Fruit fly (Drosophila melanogaster) whole organism, wandering third instar larva: Measurements from ENCODE around the gene TM9SF2.

ENCODE experiments used
- CG32264 ChIP-seq: fragments of 200-800 bp; sonication (Bioruptor generic); optimal IDR thresholded peaks from 2 replicates; lab custom pipeline; 2016; ENCODE audit warnings: missing biosample characterization, missing genetic modification characterization
- CG9705 ChIP-seq: fragments of 200-800 bp; sonication (Bioruptor generic); optimal IDR thresholded peaks from 2 replicates; lab custom pipeline; 2018; ENCODE audit warnings: missing biosample characterization, mild to moderate bottlenecking, missing genetic modification characterization
- CrebA ChIP-seq: fragments of 200-800 bp; sonication (Bioruptor generic); optimal IDR thresholded peaks from 2 replicates; lab custom pipeline; 2016; ENCODE audit warnings: missing biosample characterization, mild to moderate bottlenecking, missing genetic modification characterization, borderline replicate concordance
- Dfd ChIP-seq: fragments of >200 bp; optimal IDR thresholded peaks from 2 replicates; lab custom pipeline; 2017; ENCODE audit warnings: missing biosample characterization, missing genetic modification characterization
- HLH106 ChIP-seq: fragments of 200-800 bp; optimal IDR thresholded peaks from 3 replicates; lab custom pipeline; 2019; ENCODE audit warnings: missing biosample characterization, mild to moderate bottlenecking, missing genetic modification characterization, moderate library complexity
- Hr83 ChIP-seq: fragments of 200-300 bp; sonication (Bioruptor generic); optimal IDR thresholded peaks from 2 replicates; lab custom pipeline; 2016; ENCODE audit warnings: missing biosample characterization, mild to moderate bottlenecking, missing genetic modification characterization, moderate library complexity; ENCODE audit not compliant: poor library complexity, severe bottlenecking
- Jra ChIP-seq: sonication (Bioruptor generic); optimal IDR thresholded peaks from 2 replicates; lab custom pipeline; 2016; ENCODE audit warnings: missing biosample characterization, missing genetic modification characterization
- br ChIP-seq: fragments of 200-800 bp; sonication (Bioruptor generic); optimal IDR thresholded peaks from 2 replicates; lab custom pipeline; 2016; ENCODE audit warnings: missing biosample characterization, missing genetic modification characterization
- dsf ChIP-seq: sonication (Bioruptor generic); optimal IDR thresholded peaks from 2 replicates; lab custom pipeline; 2016; ENCODE audit warnings: missing biosample characterization, missing genetic modification characterization, borderline replicate concordance
- lola ChIP-seq: fragments of >200 bp; optimal IDR thresholded peaks from 2 replicates; lab custom pipeline; 2017; ENCODE audit warnings: missing biosample characterization, missing genetic modification characterization
- psq ChIP-seq: fragments of 200-800 bp; sonication (Bioruptor generic); optimal IDR thresholded peaks from 3 replicates; lab custom pipeline; 2017; ENCODE audit warnings: missing biosample characterization, mild to moderate bottlenecking, missing genetic modification characterization, moderate library complexity
- usp ChIP-seq: fragments of >200 bp; optimal IDR thresholded peaks from 2 replicates; lab custom pipeline; 2017; ENCODE audit warnings: missing biosample characterization, missing genetic modification characterization

DNA sequence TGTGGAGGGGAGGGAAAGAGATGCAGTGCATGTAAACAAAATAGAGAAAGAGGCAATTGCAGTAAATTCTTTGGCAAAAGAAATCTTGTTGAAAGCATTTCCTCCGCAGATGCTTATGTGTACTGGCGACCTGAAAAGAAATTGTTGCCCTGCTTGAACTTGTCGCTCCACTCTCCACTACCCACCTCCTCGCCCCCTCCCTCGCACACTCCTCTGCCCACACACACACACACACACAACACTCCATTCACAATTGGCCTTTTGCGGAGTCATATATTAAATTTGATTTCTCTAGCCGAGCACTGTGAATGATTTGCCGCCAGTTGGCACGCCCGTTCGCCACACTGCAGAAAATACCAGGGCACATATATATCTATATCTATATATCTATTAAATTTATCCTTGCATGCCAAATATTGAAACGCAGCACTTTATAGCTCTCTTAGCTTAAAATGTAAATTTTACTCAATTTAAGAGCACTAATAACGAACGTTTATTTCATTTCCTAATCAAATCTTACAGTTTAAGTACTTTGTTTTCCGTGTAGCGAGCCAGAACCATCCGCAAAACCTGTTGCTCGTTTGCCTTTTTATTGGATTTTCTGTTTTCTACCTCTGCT lies 24.8 kb upstream of the TM9SF2 start:
- TF ChIP-seq dsf (no peak), lola (GFP tag; lab: Kevin White, UChicago) (no peak), Dfd (GFP tag; lab: Kevin White, UChicago) (no peak), CG9705 (GFP tag; lab: Kevin White, UChicago) (peak; percentile 50), psq (peak; percentile 54), usp (GFP tag; lab: Kevin White, UChicago) (no peak), Jra (no peak), Hr83 (GFP tag; lab: Kevin White, UChicago) (no peak), br (GFP tag; lab: Kevin White, UChicago) (peak; percentile 56), CG32264 (peak; percentile 38), CrebA (GFP tag; lab: Kevin White, UChicago) (no peak), HLH106 (peak; percentile 81)
